Worm (Caenorhabditis elegans): Measurements from ENCODE around the gene sup-37.

The sup-37 gene

DNA sequence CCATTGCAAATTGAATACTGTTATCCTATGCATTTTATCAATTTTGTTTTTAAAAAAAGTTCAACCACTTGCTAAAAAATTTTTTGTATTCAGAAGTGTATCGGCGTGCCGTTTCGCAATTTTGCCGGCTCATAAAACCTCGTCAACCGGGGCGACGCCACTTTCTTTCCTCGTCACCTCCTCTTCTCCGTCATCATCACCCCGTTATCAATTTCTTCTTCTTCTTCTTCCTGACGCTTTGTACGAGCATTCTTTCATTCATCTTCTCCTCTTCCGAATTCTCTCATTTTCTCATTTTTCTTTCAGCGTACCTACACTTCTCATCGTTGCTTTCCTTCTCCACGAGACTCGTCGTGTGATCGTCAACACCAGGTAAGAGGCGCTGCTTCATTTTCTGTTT is at the start of gene sup-37:
Gene sup-37 (plus strand): TSS at position 301 of the 400 bp plus-strand sequence.
- TF ChIP-seq die-1 (tag; optimal IDR thresholded peaks at IDR 0.05), result no peak
- no peak for TF ChIP-seq C06A6.2 (GFP tag; conservative IDR thresholded peaks at IDR 0.05)
- no peak for TF ChIP-seq ceh-79 (tag; optimal IDR thresholded peaks at IDR 0.05)
- no peak for TF ChIP-seq C17E4.6 (GFP tag; IDR thresholded peaks at IDR 0.05)
- TF ChIP-seq K12H6.12 (tag; optimal IDR thresholded peaks at IDR 0.05), result no peak

ce11 chrV:8739136-8739535 is 47.2 kb upstream of the sup-37 start, which contains the start of gene ZC196.2:
ZC196.2 (plus strand) TSS chrV:8739436.
- TF ChIP-seq cebp-2 (GFP tag; IDR thresholded peaks at IDR 0.05) (no peak), ztf-26 (tag; optimal IDR thresholded peaks at IDR 0.05) (no peak), D2030.7 (GFP tag; IDR thresholded peaks at IDR 0.05) (no peak), ekl-4 (GFP tag; IDR thresholded peaks at IDR 0.05) (no peak), snpc-3.4 (tag; optimal IDR thresholded peaks at IDR 0.05) (no peak), ZK185.1 (tag; optimal IDR thresholded peaks at IDR 0.05; ENCODE audit: poor library complexity, severe bottlenecking) (no peak), Y53G8AR.9 (GFP tag; conservative IDR thresholded peaks at IDR 0.05) (no peak)

- no peak for TF ChIP-seq hmg-1.2 (GFP tag; IDR thresholded peaks at IDR 0.05)
- TF ChIP-seq T26A5.8 (tag; optimal IDR thresholded peaks at IDR 0.05), result no peak
- TF ChIP-seq lsl-1 (GFP tag; optimal IDR thresholded peaks at IDR 0.05), result no peak
- TF ChIP-seq attf-6 (GFP tag; IDR thresholded peaks at IDR 0.05), result no peak
- no peak for TF ChIP-seq bed-2 (GFP tag; IDR thresholded peaks at IDR 0.05)
- no peak for TF ChIP-seq ceh-100 (GFP tag; IDR thresholded peaks at IDR 0.05)
- no peak for TF ChIP-seq Y56A3A.18 (GFP tag; IDR thresholded peaks at IDR 0.05)
- TF ChIP-seq attf-3 (GFP tag; conservative IDR thresholded peaks at IDR 0.05), result no peak
- TF ChIP-seq ZK185.1 (tag; optimal IDR thresholded peaks at IDR 0.05; ENCODE audit: poor library complexity, severe bottlenecking), result no peak
- no peak for TF ChIP-seq F22D6.2 (tag; optimal IDR thresholded peaks at IDR 0.05)
- TF ChIP-seq snpc-1.1 (tag; optimal IDR thresholded peaks at IDR 0.05; ENCODE audit: insufficient read depth), result no peak
- no peak for TF ChIP-seq K11D2.4 (GFP tag; IDR thresholded peaks at IDR 0.05)
- TF ChIP-seq T07F8.4 (tag; optimal IDR thresholded peaks at IDR 0.05), result no peak
- TF ChIP-seq F37B4.10 (GFP tag; IDR thresholded peaks at IDR 0.05), result no peak
Measured at ce11 chrV:8745858-8746257, 40.5 kb upstream of the sup-37 start, which contains the start of gene B0507.6. B0507.6 (plus strand) TSS chrV:8746158.

DNA sequence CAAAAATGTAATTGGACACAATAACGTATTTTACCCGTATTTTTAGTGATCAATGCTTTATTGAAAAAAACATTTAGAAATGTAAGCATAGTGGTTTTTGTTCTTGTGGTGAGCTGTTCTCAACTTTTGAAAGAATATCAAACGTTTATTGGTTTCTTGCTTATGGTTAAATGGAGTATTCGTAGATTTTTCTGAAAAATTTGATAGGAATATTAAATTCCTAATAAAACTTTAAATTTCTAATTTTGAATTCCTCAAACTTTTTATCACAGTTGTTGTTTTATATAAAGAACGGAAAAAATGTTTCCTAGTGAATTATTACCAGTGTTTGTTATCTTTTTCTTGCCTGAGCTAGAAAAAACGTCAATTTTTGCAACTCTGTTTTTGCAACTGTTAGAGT is 33.0 kb upstream of the sup-37 start, which contains the start of gene B0507.5:
Gene B0507.5 (plus strand): TSS at position 301 of the 400 bp plus-strand sequence.
- TF ChIP-seq ztf-25 (GFP tag; IDR thresholded peaks at IDR 0.05) (no peak), ceh-27 (GFP tag; optimal IDR thresholded peaks at IDR 0.05) (no peak), nhr-80 (tag; optimal IDR thresholded peaks at IDR 0.05) (no peak), lsl-1 (GFP tag; optimal IDR thresholded peaks at IDR 0.05) (no peak), ZK185.1 (tag; optimal IDR thresholded peaks at IDR 0.05; ENCODE audit: poor library complexity, severe bottlenecking) (no peak), ceh-79 (tag; optimal IDR thresholded peaks at IDR 0.05) (no peak), unc-62 (GFP tag; optimal IDR thresholded peaks at IDR 0.05) (no peak), Y53F4B.3 (GFP tag; IDR thresholded peaks at IDR 0.05) (no peak), hlh-12 (tag; optimal IDR thresholded peaks at IDR 0.05) (no peak), lin-54 (GFP tag; optimal IDR thresholded peaks at IDR 0.05) (no peak), xnd-1 (tag; optimal IDR thresholded peaks at IDR 0.05) (no peak)

ce11 chrV:8754670-8755069 is 31.7 kb upstream of the sup-37 start, which contains the start of gene B0507.4:
B0507.4 (plus strand) TSS chrV:8754970.
- TF ChIP-seq ztf-3 (GFP tag; optimal IDR thresholded peaks at IDR 0.05) (no peak), ztf-25 (GFP tag; IDR thresholded peaks at IDR 0.05) (no peak), cebp-2 (GFP tag; IDR thresholded peaks at IDR 0.05) (no peak), hlh-26 (GFP tag; conservative IDR thresholded peaks at IDR 0.05) (no peak), Y56A3A.18 (GFP tag; IDR thresholded peaks at IDR 0.05) (no peak), mes-4 (tag; optimal IDR thresholded peaks at IDR 0.05) (no peak), ama-1 (optimal IDR thresholded peaks at IDR 0.05) (no peak), ama-1 (GFP tag; optimal IDR thresholded peaks at IDR 0.05) (no peak), snpc-1.1 (tag; optimal IDR thresholded peaks at IDR 0.05; ENCODE audit: insufficient read depth) (no peak), let-526 (GFP tag; IDR thresholded peaks at IDR 0.05) (no peak), F39B2.1 (GFP tag; IDR thresholded peaks at IDR 0.05) (no peak), F57A8.1 (GFP tag; optimal IDR thresholded peaks at IDR 0.05) (no peak), unc-62 (GFP tag; optimal IDR thresholded peaks at IDR 0.05) (no peak), egrh-3 (GFP tag; IDR thresholded peaks at IDR 0.05) (no peak)
